Worm (Caenorhabditis elegans) whole organism, L2 larva: ENCODE measurements around the gene lis-1.

Source experiments
- R02D3.7 ChIP-seq: fragments of 150-350 bp; optimal IDR thresholded peaks from 2 replicates; lab custom pipeline; 2014; ENCODE audit warnings: missing biosample characterization, missing genetic modification characterization
- Y55F3AM.14 ChIP-seq: fragments of 200-800 bp; sonication (Bioruptor generic); optimal IDR thresholded peaks from 2 replicates; lab custom pipeline; 2018; ENCODE audit warnings: mild to moderate bottlenecking, missing genetic modification characterization, missing compliant biosample characterization
- ZK546.5 ChIP-seq: sonication (generic microtip); optimal IDR thresholded peaks from 2 replicates; lab custom pipeline; 2017; ENCODE audit warnings: missing biosample characterization, missing genetic modification characterization
- alr-1 ChIP-seq: fragments of 150-350 bp; optimal IDR thresholded peaks from 2 replicates; lab custom pipeline; 2014; ENCODE audit warnings: missing biosample characterization, missing genetic modification characterization
- aly-2 ChIP-seq: fragments of 150-350 bp; optimal IDR thresholded peaks from 2 replicates; lab custom pipeline; 2014; ENCODE audit warnings: missing biosample characterization, missing genetic modification characterization
- ama-1 ChIP-seq: fragments of 150-350 bp; optimal IDR thresholded peaks from 2 replicates; lab custom pipeline; 2018; ENCODE audit warnings: inconsistent platforms
- blmp-1 ChIP-seq: sonication (generic microtip); optimal IDR thresholded peaks from 2 replicates; lab custom pipeline; 2017; ENCODE audit warnings: missing genetic modification characterization, mild to moderate bottlenecking, missing compliant biosample characterization, antibody characterized with exemption, moderate library complexity; ENCODE audit not compliant: insufficient read depth
- ceh-16 ChIP-seq: fragments of 150-350 bp; optimal IDR thresholded peaks from 2 replicates; lab custom pipeline; 2014; ENCODE audit warnings: missing biosample characterization, missing genetic modification characterization
- ceh-82 ChIP-seq: fragments of 150-350 bp; optimal IDR thresholded peaks from 2 replicates; lab custom pipeline; 2014; ENCODE audit warnings: missing biosample characterization, missing genetic modification characterization
- dmd-4 ChIP-seq: sonication (generic microtip); optimal IDR thresholded peaks from 2 replicates; lab custom pipeline; 2017; ENCODE audit warnings: missing biosample characterization, missing genetic modification characterization
- elt-3 ChIP-seq: sonication (generic microtip); optimal IDR thresholded peaks from 2 replicates; lab custom pipeline; 2017; ENCODE audit warnings: missing biosample characterization, missing genetic modification characterization
- fos-1 ChIP-seq: fragments of 150-350 bp; optimal IDR thresholded peaks from 2 replicates; lab custom pipeline; 2014; ENCODE audit warnings: missing biosample characterization, missing genetic modification characterization
- gmeb-1 ChIP-seq: fragments of 150-350 bp; optimal IDR thresholded peaks from 2 replicates; lab custom pipeline; 2014; ENCODE audit warnings: missing biosample characterization, missing genetic modification characterization
- lin-11 ChIP-seq: fragments of 150-350 bp; sonication (generic microtip); optimal IDR thresholded peaks from 2 replicates; lab custom pipeline; 2014; ENCODE audit warnings: missing biosample characterization, missing genetic modification characterization, inconsistent platforms, mixed read lengths
- lin-39 ChIP-seq: fragments of 150-350 bp; optimal IDR thresholded peaks from 2 replicates; lab custom pipeline; 2014; ENCODE audit warnings: missing biosample characterization, missing genetic modification reagents, missing genetic modification characterization
- lsy-2 ChIP-seq, 2 experiments: fragments of 150-350 bp in 1 of 2; sonication (generic microtip) in 1 of 2; optimal IDR thresholded peaks; 2 replicates each; lab custom pipeline; 2014 to 2017; ENCODE audit warnings: missing biosample characterization in 2 of 2, missing genetic modification characterization in 2 of 2
- mab-5 ChIP-seq: fragments of 150-350 bp; optimal IDR thresholded peaks from 2 replicates; lab custom pipeline; 2014; ENCODE audit warnings: missing biosample characterization, missing genetic modification characterization
- mbf-1 ChIP-seq: sonication (generic microtip); optimal IDR thresholded peaks from 2 replicates; lab custom pipeline; 2017; ENCODE audit warnings: missing biosample characterization, missing genetic modification characterization
- nhr-10 ChIP-seq: sonication (generic microtip); optimal IDR thresholded peaks from 2 replicates; lab custom pipeline; 2017; ENCODE audit warnings: missing biosample characterization, missing genetic modification characterization
- nhr-11 ChIP-seq: fragments of 150-350 bp; optimal IDR thresholded peaks from 2 replicates; lab custom pipeline; 2014; ENCODE audit warnings: missing biosample characterization, missing genetic modification characterization
- nhr-23 ChIP-seq: fragments of 150-350 bp; optimal IDR thresholded peaks from 2 replicates; lab custom pipeline; 2014; ENCODE audit warnings: missing biosample characterization, missing genetic modification reagents, missing genetic modification characterization
- nhr-237 ChIP-seq: fragments of 150-350 bp; optimal IDR thresholded peaks from 2 replicates; lab custom pipeline; 2014; ENCODE audit warnings: missing biosample characterization, missing genetic modification characterization
- nhr-25 ChIP-seq: fragments of 150-350 bp; sonication (generic microtip); optimal IDR thresholded peaks from 3 replicates; lab custom pipeline; 2014; ENCODE audit warnings: missing biosample characterization, missing genetic modification characterization
- nhr-6 ChIP-seq: fragments of 150-350 bp; optimal IDR thresholded peaks from 2 replicates; lab custom pipeline; 2014; ENCODE audit warnings: missing biosample characterization, missing genetic modification characterization
- sem-4 ChIP-seq: fragments of 150-350 bp; optimal IDR thresholded peaks from 2 replicates; lab custom pipeline; 2014; ENCODE audit warnings: missing biosample characterization, missing genetic modification reagents, missing genetic modification characterization
- skn-1 ChIP-seq: sonication (generic microtip); optimal IDR thresholded peaks from 2 replicates; lab custom pipeline; 2017; ENCODE audit warnings: missing biosample characterization, missing genetic modification characterization
- sma-3 ChIP-seq: sonication (generic microtip); optimal IDR thresholded peaks from 2 replicates; lab custom pipeline; 2016; ENCODE audit warnings: missing genetic modification reagents, missing genetic modification characterization, missing compliant biosample characterization
- snpc-4 ChIP-seq: fragments of 150-350 bp; optimal IDR thresholded peaks from 2 replicates; lab custom pipeline; 2014; ENCODE audit warnings: missing biosample characterization, missing genetic modification characterization
- unc-39 ChIP-seq: fragments of 150-350 bp; optimal IDR thresholded peaks from 2 replicates; lab custom pipeline; 2014; ENCODE audit warnings: missing biosample characterization, missing genetic modification characterization
- unc-55 ChIP-seq: fragments of 150-350 bp; sonication (generic microtip); optimal IDR thresholded peaks from 3 replicates; lab custom pipeline; 2014; ENCODE audit warnings: missing biosample characterization, missing genetic modification reagents, missing genetic modification characterization
- unc-62 ChIP-seq: fragments of 150-350 bp; optimal IDR thresholded peaks from 2 replicates; lab custom pipeline; 2014; ENCODE audit warnings: missing biosample characterization, missing genetic modification reagents, missing genetic modification characterization
- ztf-1 ChIP-seq: fragments of 200-800 bp; sonication (Bioruptor generic); conservative IDR thresholded peaks from 2 replicates; pipeline ENCODE4 v1.3.6; 2022; ENCODE audit warnings: missing genetic modification characterization, missing compliant biosample characterization
- ztf-4 ChIP-seq: fragments of 150-350 bp; optimal IDR thresholded peaks from 2 replicates; lab custom pipeline; 2014; ENCODE audit warnings: missing biosample characterization, missing genetic modification characterization

Gene lis-1

DNA sequence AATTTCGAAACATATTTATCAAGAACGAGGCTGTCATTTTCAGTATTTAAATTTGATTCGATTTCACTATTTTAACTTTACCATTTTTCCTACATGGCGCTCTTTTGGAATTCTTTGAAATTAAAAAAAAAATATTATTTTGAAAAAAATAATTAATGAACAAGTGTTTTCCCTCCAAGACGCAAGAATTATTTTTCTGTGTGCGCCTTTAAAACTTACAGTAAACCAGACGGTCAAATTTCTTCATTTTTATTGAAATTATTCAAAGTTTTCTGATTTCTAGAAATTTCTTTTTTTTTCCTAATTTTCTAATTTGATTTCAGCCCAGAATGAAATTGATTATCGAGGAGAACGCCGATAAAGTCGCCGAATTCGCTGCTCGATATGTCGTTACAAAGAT, 12.6 kb upstream of the lis-1 start, which contains the start of gene T03F6.3:
Gene T03F6.3 (plus strand): TSS at position 318 of the 400 bp plus-strand sequence.
- no peak for TF ChIP-seq nhr-23 (tag; lab: Kevin White, UChicago)
- no peak for TF ChIP-seq ztf-1 (GFP tag; lab: Robert Waterston, UW)
- no peak for TF ChIP-seq lin-11 (tag; lab: Kevin White, UChicago)
- TF ChIP-seq ceh-82: no peak
- TF ChIP-seq dmd-4: no peak
- TF ChIP-seq unc-62 (GFP tag; lab: Kevin White, UChicago): no peak
- TF ChIP-seq alr-1: no peak
- TF ChIP-seq, all 48 proteins: peak for 0

DNA sequence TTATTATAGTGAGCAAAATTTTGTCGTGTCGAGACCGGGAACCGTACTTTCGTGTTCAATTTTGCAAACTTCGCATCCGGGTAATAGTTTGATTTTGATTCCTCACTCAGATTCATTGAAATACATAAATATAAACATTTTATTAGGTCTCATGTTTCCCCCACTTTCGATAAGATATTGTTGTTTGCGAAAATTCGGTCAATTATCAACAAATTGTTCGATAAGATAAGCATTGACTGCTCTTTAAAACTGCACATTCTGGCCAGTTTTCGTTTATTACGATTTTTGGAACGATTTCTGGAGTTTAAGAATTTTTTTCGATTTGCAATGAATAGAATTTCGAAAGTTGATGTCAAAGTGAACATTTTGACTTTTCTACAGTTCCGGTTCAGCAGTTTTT, 12.1 kb upstream of the lis-1 start:
- TF ChIP-seq fos-1 (tag; lab: Kevin White, UChicago) (peak; percentile 53), gmeb-1 (no peak)

DNA sequence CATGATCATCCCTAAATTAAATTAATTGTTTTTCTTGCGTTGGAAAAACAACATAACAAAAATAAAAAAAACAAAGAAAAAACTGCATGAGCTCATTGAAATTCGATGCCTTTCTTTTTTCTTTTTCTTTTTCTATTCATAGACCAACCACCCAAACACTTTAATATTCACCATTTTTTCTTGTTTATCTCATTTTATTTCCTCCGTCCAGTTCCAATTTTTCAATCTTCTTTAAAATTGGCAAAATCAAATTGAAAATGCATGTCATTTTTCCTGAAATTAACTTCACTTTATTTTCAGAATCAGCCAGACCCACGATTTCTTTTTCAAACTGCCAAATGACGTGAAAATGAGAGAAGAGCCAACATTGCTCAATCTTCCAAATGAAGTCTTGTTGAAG, 9.3 kb upstream of the lis-1 start, which contains the start of gene T03F6.4:
Gene T03F6.4 (plus strand): TSS at position 301 of the 400 bp plus-strand sequence.
- no peak for TF ChIP-seq nhr-11 (tag; lab: Kevin White, UChicago)
- peak; percentile 32 for TF ChIP-seq unc-55 (GFP tag; lab: Kevin White, UChicago)

- TF ChIP-seq mbf-1 (tag; lab: Kevin White, UChicago) (no peak), ama-1 (lab: Kevin White, UChicago) (no peak), R02D3.7 (tag; lab: Kevin White, UChicago) (no peak)
Observed at ce11 chrIII:13383159-13383558, 6.6 kb upstream of the lis-1 start.

ce11 chrIII:13381684-13382083, 5.2 kb upstream of the lis-1 start:
- TF ChIP-seq nhr-23 (tag; lab: Kevin White, UChicago): no peak
- peak; percentile 71 for TF ChIP-seq unc-55 (GFP tag; lab: Kevin White, UChicago)
- TF ChIP-seq blmp-1 (tag; lab: Kevin White, UChicago): peak; percentile 71

DNA sequence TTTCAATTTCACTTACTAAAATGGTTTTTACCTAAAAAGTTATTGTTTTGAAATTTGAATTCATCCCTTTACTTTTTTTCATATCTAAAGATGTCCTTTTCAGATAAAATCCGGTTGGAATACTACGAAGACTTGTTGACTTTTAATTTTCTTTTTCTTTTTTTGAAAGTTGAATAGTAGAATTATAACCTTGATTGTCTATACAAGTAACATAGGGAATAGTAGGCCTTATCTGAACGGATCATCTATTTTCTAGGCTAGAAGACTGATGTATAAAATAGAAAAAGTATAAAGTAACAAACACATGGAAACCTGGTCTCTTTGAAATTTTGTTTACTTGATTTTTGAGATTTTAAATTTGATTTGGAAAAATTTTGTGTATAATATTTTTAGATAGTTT, 4.4 kb upstream of the lis-1 start:
- TF ChIP-seq blmp-1 (tag; lab: Kevin White, UChicago) (peak; percentile 19), ceh-16 (no peak), nhr-237 (tag; lab: Kevin White, UChicago) (no peak), ztf-1 (GFP tag; lab: Robert Waterston, UW) (no peak), lsy-2 (tag; optimal IDR thresholded peaks at IDR 0.05; lab: Kevin White, UChicago) (no peak), nhr-25 (tag; lab: Kevin White, UChicago) (peak; percentile 50), ZK546.5 (no peak)

DNA sequence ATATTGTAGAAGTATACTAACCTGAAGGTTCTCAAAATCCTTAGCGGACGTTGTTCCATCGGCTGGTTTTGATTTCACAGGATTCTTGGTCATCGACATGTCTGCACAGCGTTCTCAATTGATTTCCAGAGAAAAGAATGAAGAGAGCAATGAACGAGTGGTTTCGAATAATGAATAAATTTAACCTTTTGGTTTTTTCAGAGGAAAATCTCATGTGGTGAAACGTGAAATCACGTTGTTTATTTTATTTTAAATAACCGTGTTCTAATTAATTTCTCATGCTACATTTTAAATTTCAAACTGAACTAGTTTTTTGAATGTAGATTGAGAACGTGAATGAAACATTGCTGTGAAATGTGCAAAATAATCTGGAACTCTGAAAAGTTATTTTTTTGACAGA, 3.7 kb upstream of the lis-1 start, which contains the start of gene T03F6.6:
Gene T03F6.6 (minus strand): TSS at position 101 of the 400 bp plus-strand sequence.
- TF ChIP-seq aly-2 (tag; lab: Kevin White, UChicago): no peak
- TF ChIP-seq nhr-23 (tag; lab: Kevin White, UChicago): no peak
- no peak for TF ChIP-seq Y55F3AM.14 (GFP tag; lab: Kevin White, UChicago)

DNA sequence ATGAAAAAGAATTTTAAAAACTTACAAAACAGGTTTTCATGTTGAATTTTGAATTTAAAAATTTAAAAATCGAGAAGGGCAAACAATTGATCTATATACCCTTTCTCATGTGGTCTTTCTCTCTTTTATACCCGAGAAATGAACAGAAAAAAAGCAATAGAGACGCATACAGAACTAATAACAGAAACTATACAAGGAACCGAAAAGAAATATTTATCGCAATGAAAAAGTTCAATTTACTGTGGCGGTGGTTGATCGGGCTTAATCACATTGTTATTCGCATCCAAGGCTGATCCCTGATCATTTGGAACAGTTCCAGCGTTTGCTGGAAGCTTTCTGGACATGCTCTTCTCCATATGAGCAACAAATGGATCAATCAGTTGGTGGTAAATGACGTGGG, 1.7 kb upstream of the lis-1 start, which contains the start of gene T03F6.10:
Gene T03F6.10 (minus strand): TSS at position 101 of the 400 bp plus-strand sequence.
- no peak for TF ChIP-seq ztf-4 (tag; lab: Kevin White, UChicago)
- TF ChIP-seq unc-62 (GFP tag; lab: Kevin White, UChicago): no peak
- no peak for TF ChIP-seq ZK546.5
- no peak for TF ChIP-seq nhr-6 (tag; lab: Kevin White, UChicago)
- no peak for TF ChIP-seq mab-5 (tag; lab: Kevin White, UChicago)
- no peak for TF ChIP-seq lsy-2 (tag; optimal IDR thresholded peaks at IDR 0.05; lab: Kevin White, UChicago)
- TF ChIP-seq blmp-1 (tag; lab: Kevin White, UChicago): no peak
- no peak for TF ChIP-seq unc-39 (tag; lab: Kevin White, UChicago)
- no peak for TF ChIP-seq skn-1
- TF ChIP-seq sem-4: no peak
- no peak for TF ChIP-seq nhr-10 (tag; lab: Kevin White, UChicago)
- TF ChIP-seq lin-11 (tag; lab: Kevin White, UChicago): no peak
- no peak for TF ChIP-seq snpc-4 (tag; lab: Kevin White, UChicago)
- no peak for TF ChIP-seq elt-3 (tag; lab: Kevin White, UChicago)
- no peak for TF ChIP-seq lin-39
- no peak for TF ChIP-seq aly-2 (tag; lab: Kevin White, UChicago)
- no peak for TF ChIP-seq sma-3 (GFP tag; lab: Kevin White, UChicago)
